Fruit fly (Drosophila melanogaster) whole organism, embryonic: ENCODE data around the gene ari-1.

Experiments used
- Abd-B ChIP-seq: fragments of 200-800 bp; sonication (Bioruptor generic); optimal IDR thresholded peaks from 2 replicates; lab custom pipeline; 2018; ENCODE audit warnings: missing biosample characterization, mild to moderate bottlenecking, missing genetic modification characterization, moderate library complexity
- CG11504 ChIP-seq: fragments of 200-800 bp; sonication (Bioruptor generic); optimal IDR thresholded peaks from 3 replicates; lab custom pipeline; 2019; ENCODE audit warnings: missing biosample characterization, mild to moderate bottlenecking, missing genetic modification characterization, moderate library complexity
- CG12104 ChIP-seq: fragments of 200-800 bp; sonication (Bioruptor generic); optimal IDR thresholded peaks from 3 replicates; lab custom pipeline; 2016; ENCODE audit warnings: missing biosample characterization, missing genetic modification characterization
- CG12769 ChIP-seq: fragments of 200-800 bp; sonication (Bioruptor generic); optimal IDR thresholded peaks from 2 replicates; lab custom pipeline; 2019; ENCODE audit warnings: missing biosample characterization, mild to moderate bottlenecking, missing genetic modification characterization, moderate library complexity
- CG12942 ChIP-seq: fragments of 200-800 bp; sonication (Bioruptor generic); optimal IDR thresholded peaks from 3 replicates; lab custom pipeline; 2016; ENCODE audit warnings: missing biosample characterization, missing genetic modification characterization
- CG13123 ChIP-seq: fragments of 200-800 bp; sonication (Bioruptor generic); optimal IDR thresholded peaks from 2 replicates; lab custom pipeline; 2016; ENCODE audit warnings: missing biosample characterization, missing genetic modification characterization
- CG14965 ChIP-seq: fragments of 200-800 bp; sonication (Bioruptor generic); optimal IDR thresholded peaks from 2 replicates; lab custom pipeline; 2016; ENCODE audit warnings: missing biosample characterization, missing genetic modification characterization, borderline replicate concordance
- CG15011 ChIP-seq: fragments of 200-800 bp; sonication (Bioruptor generic); optimal IDR thresholded peaks from 3 replicates; lab custom pipeline; 2018; ENCODE audit warnings: missing biosample characterization, mild to moderate bottlenecking, missing genetic modification characterization
- CG15601 ChIP-seq: fragments of 200-800 bp; sonication (Bioruptor generic); optimal IDR thresholded peaks from 3 replicates; lab custom pipeline; 2019; ENCODE audit warnings: missing biosample characterization, mild to moderate bottlenecking, missing genetic modification characterization, moderate library complexity
- CG17186 ChIP-seq: fragments of 200-800 bp; sonication (Bioruptor generic); optimal IDR thresholded peaks from 3 replicates; lab custom pipeline; 2017; ENCODE audit warnings: missing biosample characterization, missing genetic modification reagents, missing genetic modification characterization
- CG17912 ChIP-seq: fragments of 200-800 bp; sonication (Bioruptor generic); optimal IDR thresholded peaks from 2 replicates; lab custom pipeline; 2018; ENCODE audit warnings: missing biosample characterization, mild to moderate bottlenecking, missing genetic modification characterization
- CG2202 ChIP-seq: fragments of 200-800 bp; sonication (Bioruptor generic); optimal IDR thresholded peaks from 2 replicates; lab custom pipeline; 2018; ENCODE audit warnings: missing biosample characterization, mild to moderate bottlenecking, missing genetic modification characterization
- CG3065 ChIP-seq: fragments of 200-800 bp; sonication (Bioruptor generic); optimal IDR thresholded peaks from 2 replicates; lab custom pipeline; 2016; ENCODE audit warnings: missing biosample characterization, missing genetic modification characterization
- CG34224 ChIP-seq: fragments of 200-800 bp; sonication (Bioruptor generic); IDR thresholded peaks from 3 replicates; pipeline ENCODE4 v1.3.6; 2022; ENCODE audit warnings: missing biosample characterization, missing genetic modification characterization; ENCODE audit not compliant: partially characterized antibody
- CG4707 ChIP-seq: fragments of 200-800 bp; sonication (Bioruptor generic); optimal IDR thresholded peaks from 2 replicates; lab custom pipeline; 2018; ENCODE audit warnings: missing biosample characterization, mild to moderate bottlenecking, missing genetic modification characterization, moderate library complexity
- CG6791 ChIP-seq: fragments of 200-800 bp; sonication (Bioruptor generic); IDR thresholded peaks from 3 replicates; pipeline ENCODE4 v1.3.6; 2022; ENCODE audit warnings: missing biosample characterization, missing genetic modification characterization; ENCODE audit not compliant: partially characterized antibody
- CG7786 ChIP-seq: fragments of 200-800 bp; sonication (Bioruptor generic); optimal IDR thresholded peaks from 2 replicates; lab custom pipeline; 2016; ENCODE audit warnings: missing biosample characterization, missing genetic modification characterization
- CG9817 ChIP-seq: fragments of 200-800 bp; sonication (Bioruptor generic); optimal IDR thresholded peaks from 2 replicates; lab custom pipeline; 2018; ENCODE audit warnings: missing biosample characterization, mild to moderate bottlenecking, missing genetic modification characterization, moderate library complexity
- CTCF ChIP-seq: fragments of 200-800 bp; sonication (Bioruptor generic); optimal IDR thresholded peaks from 2 replicates; lab custom pipeline; 2017; ENCODE audit warnings: missing biosample characterization, mild to moderate bottlenecking, missing genetic modification characterization, moderate library complexity
- Dbx ChIP-seq: fragments of 200-800 bp; sonication (Bioruptor generic); IDR thresholded peaks from 3 replicates; pipeline ENCODE4 v1.3.6; 2022; ENCODE audit warnings: missing biosample characterization, missing genetic modification characterization
- Dek ChIP-seq: fragments of 200-800 bp; sonication (Bioruptor generic); optimal IDR thresholded peaks from 3 replicates; lab custom pipeline; 2019; ENCODE audit warnings: missing biosample characterization, mild to moderate bottlenecking, missing genetic modification characterization, moderate library complexity
- Elba2 ChIP-seq: fragments of 200-800 bp; sonication (Bioruptor generic); optimal IDR thresholded peaks from 3 replicates; lab custom pipeline; 2016; ENCODE audit warnings: missing biosample characterization, missing genetic modification characterization
- Ets97D ChIP-seq: fragments of 200-800 bp; sonication (Bioruptor generic); optimal IDR thresholded peaks from 3 replicates; lab custom pipeline; 2016; ENCODE audit warnings: missing biosample characterization, missing genetic modification characterization
- Fer2 ChIP-seq: fragments of 200-800 bp; sonication (Bioruptor generic); optimal IDR thresholded peaks from 2 replicates; lab custom pipeline; 2018; ENCODE audit warnings: missing biosample characterization, mild to moderate bottlenecking, missing genetic modification characterization, moderate library complexity
- Gug ChIP-seq: fragments of 200-800 bp; sonication (Bioruptor generic); IDR thresholded peaks from 4 replicates; pipeline ENCODE4 v1.3.6; 2022; ENCODE audit warnings: missing biosample characterization, missing genetic modification characterization
- Hmx ChIP-seq: fragments of 200-800 bp; sonication (Bioruptor generic); optimal IDR thresholded peaks from 2 replicates; lab custom pipeline; 2016; ENCODE audit warnings: missing biosample characterization, missing genetic modification characterization
- Hr78 ChIP-seq, 2 experiments: fragments of 200-800 bp in 1 of 2; fragments of >200 bp in 1 of 2; sonication (Bioruptor generic) in 1 of 2; optimal IDR thresholded peaks; 2 replicates each; lab custom pipeline; 2017 to 2019; ENCODE audit warnings: missing biosample characterization in 2 of 2, missing genetic modification characterization in 2 of 2, mild to moderate bottlenecking in 1 of 2, moderate library complexity in 1 of 2
- NC2α ChIP-seq: fragments of 200-800 bp; sonication (Bioruptor generic); optimal IDR thresholded peaks from 2 replicates; lab custom pipeline; 2016; ENCODE audit warnings: missing biosample characterization, missing genetic modification characterization
- Oaz ChIP-seq: fragments of 200-800 bp; sonication (Bioruptor generic); IDR thresholded peaks from 2 replicates; pipeline ENCODE4 v1.3.6; 2022; ENCODE audit warnings: missing biosample characterization, missing genetic modification characterization
- Six4 ChIP-seq: fragments of 200-800 bp; sonication (Bioruptor generic); optimal IDR thresholded peaks from 2 replicates; lab custom pipeline; 2016; ENCODE audit warnings: missing biosample characterization, missing genetic modification characterization
- Sox102F ChIP-seq: fragments of 200-800 bp; sonication (Bioruptor generic); optimal IDR thresholded peaks from 2 replicates; lab custom pipeline; 2018; ENCODE audit warnings: missing biosample characterization, mild to moderate bottlenecking, missing genetic modification characterization, moderate library complexity
- chinmo ChIP-seq: fragments of 200-800 bp; sonication (Bioruptor generic); IDR thresholded peaks from 4 replicates; pipeline ENCODE4 v1.3.6; 2022; ENCODE audit warnings: missing biosample characterization, missing genetic modification characterization; ENCODE audit not compliant: partially characterized antibody
- chm ChIP-seq: fragments of 200-800 bp; sonication (Bioruptor generic); IDR thresholded peaks from 2 replicates; pipeline ENCODE4 v1.3.6; 2022; ENCODE audit warnings: missing biosample characterization, missing genetic modification characterization
- da ChIP-seq: fragments of 200-800 bp; sonication (Bioruptor generic); optimal IDR thresholded peaks from 2 replicates; lab custom pipeline; 2016; ENCODE audit warnings: missing biosample characterization, missing genetic modification characterization
- dmrt99B ChIP-seq: fragments of 200-800 bp; sonication (Bioruptor generic); optimal IDR thresholded peaks from 2 replicates; lab custom pipeline; 2018; ENCODE audit warnings: missing biosample characterization, mild to moderate bottlenecking, missing genetic modification characterization, moderate library complexity
- fru ChIP-seq: fragments of >200 bp; optimal IDR thresholded peaks from 2 replicates; lab custom pipeline; 2017
- grn ChIP-seq: fragments of 200-800 bp; sonication (Bioruptor generic); optimal IDR thresholded peaks from 3 replicates; lab custom pipeline; 2017; ENCODE audit warnings: missing biosample characterization, missing genetic modification characterization
- jumu ChIP-seq: fragments of 200-800 bp; sonication (Bioruptor generic); optimal IDR thresholded peaks from 3 replicates; lab custom pipeline; 2016; ENCODE audit warnings: missing biosample characterization, missing genetic modification characterization
- lola ChIP-seq, 3 experiments: fragments of >200 bp in 2 of 3; fragments of 200-800 bp in 1 of 3; sonication (Bioruptor generic) in 1 of 3; optimal IDR thresholded peaks; 2 replicates each; lab custom pipeline; 2017 to 2019; ENCODE audit warnings: missing biosample characterization in 3 of 3, missing genetic modification characterization in 3 of 3, mild to moderate bottlenecking in 1 of 3, moderate library complexity in 1 of 3
- mld ChIP-seq: fragments of 200-800 bp; sonication (Bioruptor generic); IDR thresholded peaks from 3 replicates; pipeline ENCODE4 v1.3.6; 2022; ENCODE audit warnings: missing biosample characterization, missing genetic modification characterization; ENCODE audit not compliant: partially characterized antibody
- nmo ChIP-seq: fragments of 200-800 bp; sonication (Bioruptor generic); optimal IDR thresholded peaks from 2 replicates; lab custom pipeline; 2018; ENCODE audit warnings: missing biosample characterization, mild to moderate bottlenecking, missing genetic modification characterization, moderate library complexity
- nom ChIP-seq: fragments of 200-800 bp; sonication (Bioruptor generic); optimal IDR thresholded peaks from 2 replicates; lab custom pipeline; 2017; ENCODE audit warnings: missing biosample characterization, missing genetic modification characterization, mild to moderate bottlenecking, moderate library complexity, missing genetic modification reagents
- onecut ChIP-seq: fragments of 200-800 bp; sonication (Bioruptor generic); IDR thresholded peaks from 2 replicates; pipeline ENCODE4 v1.3.6; 2022; ENCODE audit warnings: missing biosample characterization, missing genetic modification characterization
- slp2 ChIP-seq: fragments of 200-800 bp; sonication (Bioruptor generic); optimal IDR thresholded peaks from 2 replicates; lab custom pipeline; 2016; ENCODE audit warnings: missing biosample characterization, missing genetic modification characterization
- sna ChIP-seq: fragments of 200-800 bp; sonication (Bioruptor generic); IDR thresholded peaks from 2 replicates; pipeline ENCODE4 v1.3.6; 2022; ENCODE audit warnings: missing biosample characterization, missing genetic modification characterization; ENCODE audit not compliant: partially characterized antibody
- tio ChIP-seq: fragments of 200-800 bp; sonication (Bioruptor generic); optimal IDR thresholded peaks from 2 replicates; lab custom pipeline; 2017; ENCODE audit warnings: missing biosample characterization, missing genetic modification characterization, inconsistent platforms
- unc-4 ChIP-seq: fragments of 200-800 bp; sonication (Bioruptor generic); IDR thresholded peaks from 2 replicates; pipeline ENCODE4 v1.3.6; 2022; ENCODE audit warnings: missing biosample characterization, missing genetic modification characterization; ENCODE audit not compliant: partially characterized antibody
- vfl ChIP-seq: fragments of 200-800 bp; sonication (Bioruptor generic); optimal IDR thresholded peaks from 2 replicates; lab custom pipeline; 2016; ENCODE audit warnings: missing biosample characterization, missing genetic modification characterization
- wdn ChIP-seq: fragments of 200-800 bp; sonication (Bioruptor generic); IDR thresholded peaks from 2 replicates; pipeline ENCODE4 v1.3.6; 2022; ENCODE audit warnings: missing biosample characterization, missing genetic modification characterization
- zen2 ChIP-seq: fragments of 200-800 bp; sonication (Bioruptor generic); IDR thresholded peaks from 3 replicates; pipeline ENCODE4 v1.3.6; 2022; ENCODE audit warnings: missing biosample characterization, missing genetic modification characterization; ENCODE audit not compliant: partially characterized antibody
- zf30C ChIP-seq: fragments of 200-800 bp; sonication (Bioruptor generic); optimal IDR thresholded peaks from 3 replicates; lab custom pipeline; 2018; ENCODE audit warnings: missing biosample characterization, mild to moderate bottlenecking, missing genetic modification characterization

Gene ari-1

DNA sequence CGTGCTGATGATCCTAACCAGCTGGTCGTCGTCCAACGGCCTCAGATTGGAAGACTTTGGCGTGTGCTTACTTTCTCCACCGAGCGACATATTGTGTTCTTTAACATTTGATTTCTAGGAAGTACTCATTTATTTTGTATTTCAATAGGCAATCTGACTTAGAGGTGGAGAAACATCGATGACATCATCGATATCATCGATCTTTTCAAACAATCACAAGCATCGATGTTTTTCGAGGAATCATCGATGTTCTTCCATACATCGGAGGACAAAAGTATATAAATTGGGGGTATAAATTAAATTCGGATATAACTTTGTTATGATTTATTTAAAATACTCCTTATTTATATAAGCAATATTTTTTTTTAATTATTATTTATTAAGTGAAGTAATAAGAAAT, 47.3 kb downstream of the ari-1 start, which contains the start of gene Swt1 (continued):
- no peak for TF ChIP-seq CG15011 (GFP tag; lab: Kevin White, UChicago)
- peak; percentile 36; the same call in 1 of the 3 replicates for TF ChIP-seq Dbx (GFP tag; lab: Robert Waterston, UW)
- no peak for TF ChIP-seq CG9817 (tag; lab: Kevin White, UChicago)
- TF ChIP-seq dmrt99B, result no peak
- TF ChIP-seq unc-4 (GFP tag; lab: Robert Waterston, UW), result peak; percentile 87
- no peak for TF ChIP-seq Gug (GFP tag; lab: Robert Waterston, UW)
- TF ChIP-seq Oaz, result no peak
- TF ChIP-seq nom (GFP tag; lab: Kevin White, UChicago), result no peak
- TF ChIP-seq fru (lab: Kevin White, UChicago), result no peak
- TF ChIP-seq CTCF (GFP tag; lab: Kevin White, UChicago), result no peak
- TF ChIP-seq CG15601 (tag; lab: Kevin White, UChicago), result no peak
- no peak for TF ChIP-seq CG12104 (GFP tag; lab: Kevin White, UChicago)
- TF ChIP-seq tio (GFP tag; lab: Kevin White, UChicago), result no peak
- peak; percentile 85; the same call in 2 of the 3 replicates for TF ChIP-seq mld (GFP tag; lab: Robert Waterston, UW)
- TF ChIP-seq onecut (GFP tag; lab: Robert Waterston, UW), result no peak
- no peak for TF ChIP-seq CG12769 (tag; lab: Kevin White, UChicago)
- no peak for TF ChIP-seq Ets97D (GFP tag; lab: Kevin White, UChicago)
- TF ChIP-seq grn (GFP tag; lab: Kevin White, UChicago), result no peak
- TF ChIP-seq Abd-B (GFP tag; lab: Kevin White, UChicago), result no peak
- no peak for TF ChIP-seq CG17186
- TF ChIP-seq Elba2 (GFP tag; lab: Kevin White, UChicago), result no peak
- no peak for TF ChIP-seq CG7786 (GFP tag; lab: Kevin White, UChicago)
- no peak for TF ChIP-seq Sox102F (GFP tag; lab: Kevin White, UChicago)
- no peak for TF ChIP-seq CG4707 (GFP tag; lab: Kevin White, UChicago)
- TF ChIP-seq CG2202 (tag; lab: Kevin White, UChicago), result no peak
- no peak for TF ChIP-seq Six4 (GFP tag; lab: Kevin White, UChicago)
- TF ChIP-seq nmo (GFP tag; lab: Kevin White, UChicago), result peak; percentile 18
- TF ChIP-seq jumu (GFP tag; lab: Kevin White, UChicago), result no peak
- TF ChIP-seq CG13123 (GFP tag; lab: Kevin White, UChicago), result no peak
- no peak for TF ChIP-seq CG3065 (GFP tag; lab: Kevin White, UChicago)
- TF ChIP-seq CG34224, result peak; percentile 94
- TF ChIP-seq Hr78 (GFP tag; optimal IDR thresholded peaks at IDR 0.05; lab: Kevin White, UChicago), result no peak
- TF ChIP-seq Dek (tag; lab: Kevin White, UChicago), result no peak
- no peak for TF ChIP-seq wdn
- no peak for TF ChIP-seq da (GFP tag; lab: Kevin White, UChicago)
- peak; percentile 28; the same call in 1 of the 4 replicates for TF ChIP-seq chinmo (GFP tag; lab: Robert Waterston, UW)
- TF ChIP-seq lola (GFP tag; optimal IDR thresholded peaks at IDR 0.05; lab: Kevin White, UChicago), result no peak
- peak; percentile 30 for TF ChIP-seq CG11504 (tag; lab: Kevin White, UChicago)
- peak; percentile 95 for TF ChIP-seq CG6791 (GFP tag; lab: Robert Waterston, UW)
- TF ChIP-seq CG17912 (GFP tag; lab: Kevin White, UChicago), result no peak
- TF ChIP-seq slp2 (GFP tag; lab: Kevin White, UChicago), result no peak
- no peak for TF ChIP-seq vfl (GFP tag; lab: Kevin White, UChicago)
- peak; percentile 89 for TF ChIP-seq sna (GFP tag; lab: Robert Waterston, UW)
- TF ChIP-seq zf30C (GFP tag; lab: Kevin White, UChicago), result no peak
- TF ChIP-seq zen2 (GFP tag; lab: Robert Waterston, UW), result peak; percentile 89
- TF ChIP-seq Hmx (GFP tag; lab: Kevin White, UChicago), result no peak
- no peak for TF ChIP-seq chm (GFP tag; lab: Robert Waterston, UW)
- no peak for TF ChIP-seq CG14965 (GFP tag; lab: Kevin White, UChicago)
- no peak for TF ChIP-seq Fer2
- no peak for TF ChIP-seq CG12942 (GFP tag; lab: Kevin White, UChicago)
- TF ChIP-seq NC2α (GFP tag; lab: Kevin White, UChicago), result no peak
